Worm (Caenorhabditis elegans): ENCODE results near the gene ltah-1.2.
"Not testable (repeated sequence)": the region's sequence is repeated elsewhere in the genome, so short reads cannot be mapped to it uniquely, and the experiment has no call there.

Gene ltah-1.2

DNA sequence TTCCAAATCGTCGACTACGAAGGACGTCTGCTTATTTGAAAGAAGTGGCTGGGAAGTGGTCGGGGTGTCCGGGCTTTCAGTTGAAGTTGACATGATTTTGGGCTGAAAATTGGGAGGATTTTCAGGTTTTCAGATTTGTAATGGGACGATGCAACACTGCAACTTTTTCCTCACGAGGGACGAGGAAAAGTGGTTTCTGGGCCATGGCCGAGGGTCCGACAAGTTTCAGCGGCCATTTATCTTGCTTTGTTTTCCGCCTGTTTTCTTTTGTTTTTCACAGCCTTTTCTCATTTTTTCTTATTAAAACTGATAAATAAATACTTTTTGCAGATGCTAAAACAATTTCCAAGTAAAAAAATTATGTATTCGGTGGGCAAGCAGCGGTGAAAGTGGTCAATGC lies 30.1 kb downstream of the ltah-1.2 start, which contains the start of gene blos-7:
TSS of gene blos-7 (minus strand) at position 101 of the 400 bp plus-strand sequence.
- TF ChIP-seq hmbx-1, ceh-36, B0310.2 (tag; optimal IDR thresholded peaks at IDR 0.05): not testable (repeated sequence)

ce11 chrIV:3579477-3579975 lies 33.3 kb downstream of the ltah-1.2 start, which contains the start of gene Y37E11B.1:
Y37E11B.1 (plus strand) TSS chrIV:3579621.
- TF ChIP-seq tbx-37 (GFP tag; conservative IDR thresholded peaks at IDR 0.05): no peak
- no peak for TF ChIP-seq pes-1 (GFP tag; IDR thresholded peaks at IDR 0.05)
- TF ChIP-seq scrt-1 (GFP tag; IDR thresholded peaks at IDR 0.05): no peak
- no peak for TF ChIP-seq B0310.2 (tag; optimal IDR thresholded peaks at IDR 0.05)
- TF ChIP-seq hmg-4 (GFP tag; optimal IDR thresholded peaks at IDR 0.05): no peak
- TF ChIP-seq flt-1 (GFP tag; IDR thresholded peaks at IDR 0.05): no peak
- no peak for TF ChIP-seq ceh-13 (GFP tag; optimal IDR thresholded peaks at IDR 0.05)
- no peak for TF ChIP-seq hnd-1 (tag; optimal IDR thresholded peaks at IDR 0.05)
- no peak for TF ChIP-seq tra-4 (tag; optimal IDR thresholded peaks at IDR 0.05)
- no peak for TF ChIP-seq ceh-36 (tag; optimal IDR thresholded peaks at IDR 0.05)
- TF ChIP-seq sea-1 (GFP tag; conservative IDR thresholded peaks at IDR 0.05): no peak
- TF ChIP-seq hmbx-1 (tag; optimal IDR thresholded peaks at IDR 0.05): no peak
- no peak for TF ChIP-seq ama-1 (optimal IDR thresholded peaks at IDR 0.05)
- TF ChIP-seq ets-7 (tag; optimal IDR thresholded peaks at IDR 0.05): no peak
- no peak for TF ChIP-seq aly-1 (tag; optimal IDR thresholded peaks at IDR 0.05)
- no peak for TF ChIP-seq tbx-11 (GFP tag; IDR thresholded peaks at IDR 0.05)
- TF ChIP-seq F13C5.2 (tag; optimal IDR thresholded peaks at IDR 0.05): no peak

DNA sequence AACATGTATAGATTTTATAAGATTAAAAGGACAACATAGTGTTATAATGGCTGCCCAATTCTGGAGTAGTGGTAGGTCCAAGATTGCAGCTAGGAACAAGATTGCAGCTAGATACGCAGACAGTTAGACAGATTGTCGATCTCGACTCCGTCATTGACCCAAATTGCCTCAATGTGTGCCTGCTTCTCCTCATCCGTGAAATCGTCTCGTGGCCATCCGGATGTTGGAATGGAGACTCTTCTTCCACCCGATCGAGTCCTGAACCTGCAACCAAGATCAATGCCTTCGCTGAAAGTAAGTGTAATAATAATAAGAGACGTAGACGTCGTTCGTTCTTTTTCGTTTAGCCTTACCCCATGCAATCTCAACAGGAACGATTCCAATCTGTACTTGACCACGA lies 34.2 kb downstream of the ltah-1.2 start:
- TF ChIP-seq hmbx-1 (tag; optimal IDR thresholded peaks at IDR 0.05): no peak
- TF ChIP-seq hnd-1 (tag; optimal IDR thresholded peaks at IDR 0.05): no peak
- no peak for TF ChIP-seq aly-1 (tag; optimal IDR thresholded peaks at IDR 0.05)
- TF ChIP-seq ceh-36 (tag; optimal IDR thresholded peaks at IDR 0.05): no peak
- TF ChIP-seq sea-1 (GFP tag; conservative IDR thresholded peaks at IDR 0.05): no peak
- no peak for TF ChIP-seq hmg-4 (GFP tag; optimal IDR thresholded peaks at IDR 0.05)
- no peak for TF ChIP-seq flt-1 (GFP tag; IDR thresholded peaks at IDR 0.05)
- TF ChIP-seq tra-4 (tag; optimal IDR thresholded peaks at IDR 0.05): no peak
- no peak for TF ChIP-seq ama-1 (optimal IDR thresholded peaks at IDR 0.05)
- no peak for TF ChIP-seq ceh-13 (GFP tag; optimal IDR thresholded peaks at IDR 0.05)
- no peak for TF ChIP-seq B0310.2 (tag; optimal IDR thresholded peaks at IDR 0.05)
- no peak for TF ChIP-seq scrt-1 (GFP tag; IDR thresholded peaks at IDR 0.05)
- TF ChIP-seq F13C5.2 (tag; optimal IDR thresholded peaks at IDR 0.05): no peak
- no peak for TF ChIP-seq tbx-37 (GFP tag; conservative IDR thresholded peaks at IDR 0.05)
- TF ChIP-seq tbx-11 (GFP tag; IDR thresholded peaks at IDR 0.05): no peak
- TF ChIP-seq pes-1 (GFP tag; IDR thresholded peaks at IDR 0.05): no peak
- TF ChIP-seq ets-7 (tag; optimal IDR thresholded peaks at IDR 0.05): no peak

ce11 chrIV:3578155-3578554 lies 34.7 kb downstream of the ltah-1.2 start, which contains the start of gene Y37E11B.2:
Y37E11B.2 (plus strand) TSS chrIV:3578455.
- TF ChIP-seq hmbx-1 (tag; optimal IDR thresholded peaks at IDR 0.05) (no peak), pes-1 (GFP tag; IDR thresholded peaks at IDR 0.05) (no peak)

- TF ChIP-seq F13C5.2 (tag; optimal IDR thresholded peaks at IDR 0.05) (no peak), scrt-1 (GFP tag; IDR thresholded peaks at IDR 0.05) (no peak), B0310.2 (tag; optimal IDR thresholded peaks at IDR 0.05) (no peak), pes-1 (GFP tag; IDR thresholded peaks at IDR 0.05) (no peak), aly-1 (tag; optimal IDR thresholded peaks at IDR 0.05) (no peak)
Measured at ce11 chrIV:3570612-3571011, 42.3 kb downstream of the ltah-1.2 start.

- TF ChIP-seq ets-7 (tag; optimal IDR thresholded peaks at IDR 0.05): no peak
- TF ChIP-seq scrt-1 (GFP tag; IDR thresholded peaks at IDR 0.05): no peak
- no peak for TF ChIP-seq ceh-13 (GFP tag; optimal IDR thresholded peaks at IDR 0.05)
- no peak for TF ChIP-seq aly-1 (tag; optimal IDR thresholded peaks at IDR 0.05)
- TF ChIP-seq tra-4 (tag; optimal IDR thresholded peaks at IDR 0.05): no peak
- TF ChIP-seq ceh-36 (tag; optimal IDR thresholded peaks at IDR 0.05): no peak
- no peak for TF ChIP-seq tbx-37 (GFP tag; conservative IDR thresholded peaks at IDR 0.05)
- TF ChIP-seq tbx-11 (GFP tag; IDR thresholded peaks at IDR 0.05): no peak
- no peak for TF ChIP-seq flt-1 (GFP tag; IDR thresholded peaks at IDR 0.05)
- TF ChIP-seq hmbx-1 (tag; optimal IDR thresholded peaks at IDR 0.05): no peak
- TF ChIP-seq hnd-1 (tag; optimal IDR thresholded peaks at IDR 0.05): no peak
- TF ChIP-seq sea-1 (GFP tag; conservative IDR thresholded peaks at IDR 0.05): no peak
- no peak for TF ChIP-seq ama-1 (optimal IDR thresholded peaks at IDR 0.05)
Measured at ce11 chrIV:3568608-3569007, 44.3 kb downstream of the ltah-1.2 start, which contains the start of gene otpl-1. otpl-1 (plus strand) TSS chrIV:3568979.

DNA sequence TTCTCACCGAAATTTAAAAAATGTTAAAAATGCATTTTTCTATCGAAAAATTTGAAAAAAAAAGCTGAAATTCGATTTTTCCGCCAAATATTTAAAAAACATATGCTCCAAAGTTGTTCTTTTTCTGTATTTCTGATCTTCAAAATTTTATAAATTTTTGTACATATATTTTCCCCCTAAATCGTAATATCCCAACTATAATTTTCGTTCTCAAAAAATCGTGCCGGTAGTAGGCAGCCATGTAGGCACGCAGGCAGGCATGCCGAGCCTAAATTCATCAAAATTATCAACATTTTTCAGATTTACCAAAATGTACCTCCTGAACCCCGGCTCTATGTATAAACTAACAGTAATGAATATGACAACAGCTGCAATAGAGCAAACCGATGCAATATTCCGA lies 48.0 kb downstream of the ltah-1.2 start, which contains the start of gene sre-5:
TSS of gene sre-5 (plus strand) at position 301 of the 400 bp plus-strand sequence.
- TF ChIP-seq F13C5.2 (tag; optimal IDR thresholded peaks at IDR 0.05): no peak
- TF ChIP-seq hmg-4 (GFP tag; optimal IDR thresholded peaks at IDR 0.05): no peak
- no peak for TF ChIP-seq B0310.2 (tag; optimal IDR thresholded peaks at IDR 0.05)
- no peak for TF ChIP-seq ama-1 (optimal IDR thresholded peaks at IDR 0.05)
- no peak for TF ChIP-seq aly-1 (tag; optimal IDR thresholded peaks at IDR 0.05)
- no peak for TF ChIP-seq flt-1 (GFP tag; IDR thresholded peaks at IDR 0.05)
- TF ChIP-seq ets-7 (tag; optimal IDR thresholded peaks at IDR 0.05): no peak
- no peak for TF ChIP-seq ceh-13 (GFP tag; optimal IDR thresholded peaks at IDR 0.05)
- no peak for TF ChIP-seq tra-4 (tag; optimal IDR thresholded peaks at IDR 0.05)
- no peak for TF ChIP-seq tbx-37 (GFP tag; conservative IDR thresholded peaks at IDR 0.05)
- no peak for TF ChIP-seq scrt-1 (GFP tag; IDR thresholded peaks at IDR 0.05)
- no peak for TF ChIP-seq tbx-11 (GFP tag; IDR thresholded peaks at IDR 0.05)
- TF ChIP-seq ceh-36 (tag; optimal IDR thresholded peaks at IDR 0.05): no peak
- TF ChIP-seq sea-1 (GFP tag; conservative IDR thresholded peaks at IDR 0.05): no peak
- TF ChIP-seq hmbx-1 (tag; optimal IDR thresholded peaks at IDR 0.05): no peak
- no peak for TF ChIP-seq pes-1 (GFP tag; IDR thresholded peaks at IDR 0.05)
- no peak for TF ChIP-seq hnd-1 (tag; optimal IDR thresholded peaks at IDR 0.05)
